Worm (Caenorhabditis elegans) whole organism, mixed stage, embryonic: ENCODE results near the gene B0454.6.

Experiments used
- ceh-83 ChIP-seq: fragments of 200-800 bp; sonication (Bioruptor generic); optimal IDR thresholded peaks from 2 replicates; lab custom pipeline; 2018; ENCODE audit warnings: mild to moderate bottlenecking, missing genetic modification characterization, missing compliant biosample characterization
- elt-1 ChIP-seq: sonication (generic microtip); optimal IDR thresholded peaks from 2 replicates; lab custom pipeline; 2017; ENCODE audit warnings: missing genetic modification characterization, mild to moderate bottlenecking, missing compliant biosample characterization, antibody characterized with exemption, moderate library complexity, borderline replicate concordance; ENCODE audit not compliant: insufficient read depth
- lin-13 ChIP-seq: fragments of 150-350 bp; optimal IDR thresholded peaks from 2 replicates; lab custom pipeline; 2014; ENCODE audit warnings: missing biosample characterization, missing genetic modification characterization
- lsy-2 ChIP-seq: fragments of 150-350 bp; optimal IDR thresholded peaks from 2 replicates; lab custom pipeline; 2014; ENCODE audit warnings: missing biosample characterization, missing genetic modification characterization
- mep-1 ChIP-seq: fragments of 150-350 bp; optimal IDR thresholded peaks from 2 replicates; lab custom pipeline; 2017; ENCODE audit warnings: missing biosample characterization, missing genetic modification reagents, missing genetic modification characterization, inconsistent platforms
- nhr-12 ChIP-seq: fragments of 150-350 bp; optimal IDR thresholded peaks from 2 replicates; lab custom pipeline; 2014; ENCODE audit warnings: missing biosample characterization, missing genetic modification characterization
- nhr-28 ChIP-seq: fragments of 150-350 bp; optimal IDR thresholded peaks from 2 replicates; lab custom pipeline; 2014; ENCODE audit warnings: missing biosample characterization, missing genetic modification characterization
- pha-4 ChIP-seq: fragments of 150-350 bp; optimal IDR thresholded peaks from 2 replicates; lab custom pipeline; 2018; ENCODE audit warnings: missing biosample characterization, missing genetic modification reagents, missing genetic modification characterization
- sem-2 ChIP-seq: fragments of 200-800 bp; sonication (Bioruptor generic); optimal IDR thresholded peaks from 2 replicates; lab custom pipeline; 2018; ENCODE audit warnings: mild to moderate bottlenecking, missing genetic modification characterization, missing compliant biosample characterization
- unc-120 ChIP-seq: sonication (generic microtip); optimal IDR thresholded peaks from 2 replicates; lab custom pipeline; 2017; ENCODE audit warnings: missing genetic modification characterization, missing compliant biosample characterization; ENCODE audit not compliant: poor library complexity, severe bottlenecking
- ztf-11 ChIP-seq: fragments of 150-350 bp; optimal IDR thresholded peaks from 2 replicates; lab custom pipeline; 2014; ENCODE audit warnings: missing biosample characterization, missing genetic modification characterization

- TF ChIP-seq ztf-11 (tag; lab: Kevin White, UChicago) (no peak), nhr-28 (tag; lab: Kevin White, UChicago) (no peak), elt-1 (tag; lab: Kevin White, UChicago) (no peak), nhr-12 (tag; lab: Kevin White, UChicago) (no peak), sem-2 (no peak), unc-120 (tag; lab: Kevin White, UChicago) (no peak), lin-13 (no peak), lsy-2 (tag; lab: Kevin White, UChicago) (no peak), pha-4 (no peak), mep-1 (tag; lab: Kevin White, UChicago) (no peak), ceh-83 (GFP tag; lab: Kevin White, UChicago) (no peak)
These were observed 12.8 kb upstream of the B0454.6 start, which contains the start of gene clec-3 for ce11 chrII:3019807-3020206.
